Worm (Caenorhabditis elegans) whole organism, L1 larva: ENCODE data around the gene nsph-1.1.

ENCODE experiments used
- aha-1 ChIP-seq: fragments of 150-350 bp; optimal IDR thresholded peaks from 2 replicates; lab custom pipeline; 2014; ENCODE audit warnings: missing biosample characterization, missing genetic modification characterization
- ama-1 ChIP-seq: fragments of 150-350 bp; optimal IDR thresholded peaks from 2 replicates; lab custom pipeline; 2014
- elt-3 ChIP-seq, 6 experiments: fragments of 150-350 bp in 1 of 6; sonication (generic microtip); optimal IDR thresholded peaks; 2 replicates each; lab custom pipeline; 2017 to 2018; ENCODE audit warnings: missing biosample characterization in 6 of 6, missing genetic modification characterization in 6 of 6, inconsistent platforms in 1 of 6
- nhr-237 ChIP-seq: fragments of 150-350 bp; optimal IDR thresholded peaks from 2 replicates; lab custom pipeline; 2014; ENCODE audit warnings: missing biosample characterization, missing genetic modification characterization
- nhr-28 ChIP-seq: fragments of 150-350 bp; optimal IDR thresholded peaks from 2 replicates; lab custom pipeline; 2014; ENCODE audit warnings: missing biosample characterization, missing genetic modification characterization

- TF ChIP-seq aha-1 (tag; lab: Kevin White, UChicago) (no peak), nhr-237 (tag; lab: Kevin White, UChicago) (no peak), elt-3 (tag; optimal IDR thresholded peaks at IDR 0.05; lab: Kevin White, UChicago) (no peak), ama-1 (lab: Kevin White, UChicago) (no peak), nhr-28 (no peak)
Observed at ce11 chrII:8788752-8789151, 22.2 kb downstream of the nsph-1.1 start.
